Fruit fly (Drosophila melanogaster) whole organism: ENCODE data around the gene Cadps.

Experiments
- CG8478 ChIP-seq: fragments of >200 bp; optimal IDR thresholded peaks from 2 replicates; lab custom pipeline; 2018; ENCODE audit warnings: inconsistent platforms
- Dll ChIP-seq: fragments of >200 bp; optimal IDR thresholded peaks from 2 replicates; lab custom pipeline; 2017
- EcR ChIP-seq, 2 experiments: fragments of >200 bp; optimal IDR thresholded peaks; 2 replicates each; lab custom pipeline; 2017; ENCODE audit warnings: missing biosample characterization in 2 of 2, missing genetic modification characterization in 2 of 2, missing genetic modification reagents in 2 of 2
- usp ChIP-seq: fragments of >200 bp; optimal IDR thresholded peaks from 2 replicates; lab custom pipeline; 2017; ENCODE audit warnings: missing biosample characterization, missing genetic modification characterization, mixed read lengths

DNA sequence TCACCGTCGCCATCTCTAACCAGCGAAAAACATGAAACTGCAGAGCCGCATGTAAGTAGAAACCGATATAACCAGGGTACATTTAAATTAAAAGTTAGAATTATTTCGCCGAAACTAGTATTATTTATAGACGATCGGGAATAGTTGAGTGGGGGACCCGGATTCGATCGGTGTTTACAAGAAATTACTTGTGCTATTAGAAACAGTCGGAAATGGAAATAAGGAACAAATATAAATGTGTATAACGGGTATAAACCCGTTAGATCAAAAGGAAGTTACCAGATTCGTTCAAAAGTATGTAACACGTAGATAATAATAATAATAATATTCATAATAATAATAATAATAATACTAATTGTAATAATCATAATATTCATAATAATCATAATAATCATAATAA is 4.1 kb downstream of the Cadps start:
- TF ChIP-seq usp (GFP tag; lab: Kevin White, UChicago): no peak
- no peak for TF ChIP-seq CG8478 (lab: Kevin White, UChicago)
- no peak for TF ChIP-seq EcR (GFP tag; optimal IDR thresholded peaks at IDR 0.05; lab: Kevin White, UChicago)
- TF ChIP-seq Dll: no peak
